Worm (Caenorhabditis elegans) whole organism, mixed stage, embryonic: ENCODE measurements around the gene arl-6.

Experiments used
- M03D4.4 ChIP-seq: sonication (generic microtip); optimal IDR thresholded peaks from 2 replicates; lab custom pipeline; 2017; ENCODE audit warnings: mild to moderate bottlenecking, missing genetic modification characterization, missing compliant biosample characterization
- cnd-1 ChIP-seq: fragments of 200-800 bp; sonication (Bioruptor generic); optimal IDR thresholded peaks from 2 replicates; lab custom pipeline; 2018; ENCODE audit warnings: mild to moderate bottlenecking, missing genetic modification characterization, missing compliant biosample characterization
- elt-1 ChIP-seq: sonication (generic microtip); optimal IDR thresholded peaks from 2 replicates; lab custom pipeline; 2017; ENCODE audit warnings: missing genetic modification characterization, mild to moderate bottlenecking, missing compliant biosample characterization, antibody characterized with exemption, moderate library complexity, borderline replicate concordance; ENCODE audit not compliant: insufficient read depth
- lin-13 ChIP-seq: fragments of 150-350 bp; optimal IDR thresholded peaks from 2 replicates; lab custom pipeline; 2014; ENCODE audit warnings: missing biosample characterization, missing genetic modification characterization
- lsy-2 ChIP-seq: fragments of 150-350 bp; optimal IDR thresholded peaks from 2 replicates; lab custom pipeline; 2014; ENCODE audit warnings: missing biosample characterization, missing genetic modification characterization
- mep-1 ChIP-seq: fragments of 150-350 bp; optimal IDR thresholded peaks from 2 replicates; lab custom pipeline; 2017; ENCODE audit warnings: missing biosample characterization, missing genetic modification reagents, missing genetic modification characterization, inconsistent platforms
- mls-2 ChIP-seq: sonication (generic microtip); optimal IDR thresholded peaks from 2 replicates; lab custom pipeline; 2016; ENCODE audit warnings: mild to moderate bottlenecking, missing genetic modification characterization, moderate library complexity, missing compliant biosample characterization
- nhr-237 ChIP-seq: fragments of 150-350 bp; optimal IDR thresholded peaks from 2 replicates; lab custom pipeline; 2014; ENCODE audit warnings: missing biosample characterization, missing genetic modification characterization
- nhr-76 ChIP-seq: sonication (generic microtip); optimal IDR thresholded peaks from 2 replicates; lab custom pipeline; 2017; ENCODE audit warnings: missing biosample characterization, missing genetic modification characterization
- snpc-4 ChIP-seq: fragments of 150-350 bp; optimal IDR thresholded peaks from 2 replicates; lab custom pipeline; 2014; ENCODE audit warnings: missing biosample characterization, missing genetic modification characterization
- tbx-8 ChIP-seq: fragments of 200-800 bp; sonication (Bioruptor generic); optimal IDR thresholded peaks from 2 replicates; lab custom pipeline; 2018; ENCODE audit warnings: mild to moderate bottlenecking, missing genetic modification characterization, moderate library complexity, missing compliant biosample characterization
- unc-62 ChIP-seq: fragments of 150-350 bp; optimal IDR thresholded peaks from 2 replicates; lab custom pipeline; 2014; ENCODE audit warnings: missing biosample characterization, missing genetic modification reagents, missing genetic modification characterization

ce11 chrIII:4861744-4862401 lies 47.2 kb upstream of the arl-6 start, which contains the start of the genes C35D10.10 and C35D10.5:
- TF ChIP-seq snpc-4 (no peak), cnd-1 (no peak), lsy-2 (tag; lab: Kevin White, UChicago) (no peak), lin-13 (tag; lab: Kevin White, UChicago) (no peak), mls-2 (tag; lab: Kevin White, UChicago) (no peak), mep-1 (tag; lab: Kevin White, UChicago) (no peak), tbx-8 (GFP tag; lab: Kevin White, UChicago) (no peak), unc-62 (no peak), M03D4.4 (no peak), elt-1 (tag; lab: Kevin White, UChicago) (no peak), nhr-76 (tag; lab: Kevin White, UChicago) (no peak), nhr-237 (tag; lab: Kevin White, UChicago) (no peak)
